Worm (Caenorhabditis elegans) whole organism, L1 larva: ENCODE results near the gene T05A8.1.

ENCODE experiments used
- ama-1 ChIP-seq: fragments of 150-350 bp; optimal IDR thresholded peaks from 2 replicates; lab custom pipeline; 2014
- ces-1 ChIP-seq: fragments of 150-350 bp; optimal IDR thresholded peaks from 2 replicates; lab custom pipeline; 2014; ENCODE audit warnings: missing biosample characterization, missing genetic modification reagents, missing genetic modification characterization
- fos-1 ChIP-seq: fragments of 150-350 bp; optimal IDR thresholded peaks from 2 replicates; lab custom pipeline; 2014; ENCODE audit warnings: missing biosample characterization, missing genetic modification characterization
- lin-13 ChIP-seq: fragments of 150-350 bp; optimal IDR thresholded peaks from 2 replicates; lab custom pipeline; 2014; ENCODE audit warnings: missing biosample characterization, missing genetic modification reagents, missing genetic modification characterization
- mep-1 ChIP-seq: fragments of 150-350 bp; optimal IDR thresholded peaks from 2 replicates; lab custom pipeline; 2014; ENCODE audit warnings: missing biosample characterization, missing genetic modification characterization
- nhr-28 ChIP-seq: fragments of 150-350 bp; optimal IDR thresholded peaks from 2 replicates; lab custom pipeline; 2014; ENCODE audit warnings: missing biosample characterization, missing genetic modification characterization
- nhr-76 ChIP-seq: sonication (generic microtip); optimal IDR thresholded peaks from 2 replicates; lab custom pipeline; 2017; ENCODE audit warnings: missing biosample characterization, missing genetic modification characterization
- nhr-90 ChIP-seq: sonication (generic microtip); optimal IDR thresholded peaks from 2 replicates; lab custom pipeline; 2016; ENCODE audit warnings: mild to moderate bottlenecking, missing genetic modification characterization, missing compliant biosample characterization; ENCODE audit not compliant: poor library complexity
- skn-1 ChIP-seq: fragments of 150-350 bp; optimal IDR thresholded peaks from 2 replicates; lab custom pipeline; 2014; ENCODE audit warnings: missing biosample characterization, missing genetic modification characterization
- snu-23 ChIP-seq: sonication (generic microtip); optimal IDR thresholded peaks from 2 replicates; lab custom pipeline; 2016; ENCODE audit warnings: missing genetic modification characterization, missing compliant biosample characterization
- zag-1 ChIP-seq: fragments of 150-350 bp; optimal IDR thresholded peaks from 2 replicates; lab custom pipeline; 2014; ENCODE audit warnings: missing biosample characterization, missing genetic modification characterization
- ztf-11 ChIP-seq, 2 experiments: sonication (generic microtip); optimal IDR thresholded peaks; 2 replicates each; lab custom pipeline; 2016 to 2017; ENCODE audit warnings: missing genetic modification characterization in 2 of 2, missing biosample characterization in 1 of 2, missing compliant biosample characterization in 1 of 2

DNA sequence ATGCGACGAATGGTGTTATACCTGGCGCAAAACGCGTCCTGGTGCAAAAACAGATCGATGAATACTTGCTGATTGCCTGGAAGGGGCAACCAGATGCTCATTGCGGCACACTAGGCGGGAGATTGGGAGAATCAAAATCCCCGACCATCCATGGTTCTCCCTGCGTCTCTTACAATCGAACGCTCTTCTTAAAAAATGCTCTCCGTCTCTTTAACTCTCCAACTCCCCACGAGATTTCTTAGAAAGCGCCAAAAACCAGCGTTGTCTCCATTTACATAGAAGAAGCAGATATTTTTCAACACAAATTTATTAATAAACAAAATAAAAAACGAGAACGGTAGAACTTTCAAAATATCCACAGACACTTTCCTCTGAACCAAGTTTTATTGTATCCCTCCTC, 28.7 kb downstream of the T05A8.1 start, which contains the start of gene F34D6.1:
- TF ChIP-seq ces-1 = no peak
- no peak for TF ChIP-seq mep-1 (tag; lab: Kevin White, UChicago)
- no peak for TF ChIP-seq lin-13 (GFP tag; lab: Kevin White, UChicago)
- TF ChIP-seq fos-1 (tag; lab: Kevin White, UChicago) = no peak
- no peak for TF ChIP-seq snu-23 (GFP tag; lab: Kevin White, UChicago)
- TF ChIP-seq nhr-90 (tag; lab: Kevin White, UChicago) = no peak
- no peak for TF ChIP-seq zag-1 (tag; lab: Kevin White, UChicago)
- TF ChIP-seq nhr-76 (tag; lab: Kevin White, UChicago) = no peak
- TF ChIP-seq nhr-28 (tag; lab: Kevin White, UChicago) = no peak
- no peak for TF ChIP-seq ama-1 (lab: Kevin White, UChicago)
- no peak for TF ChIP-seq ztf-11 (tag; optimal IDR thresholded peaks at IDR 0.05; lab: Kevin White, UChicago)
- TF ChIP-seq skn-1 (tag; lab: Kevin White, UChicago) = no peak
